Worm (Caenorhabditis elegans) whole organism, young adult: Measurements from ENCODE around the gene K01A12.4.

ENCODE experiments used
- C06A6.2 ChIP-seq: fragments of 200-800 bp; sonication (Bioruptor generic); conservative IDR thresholded peaks from 2 replicates; pipeline ENCODE4 v1.3.6; 2022; ENCODE audit warnings: missing genetic modification characterization, missing compliant biosample characterization
- D2030.7 ChIP-seq: fragments of 200-800 bp; sonication (Bioruptor generic); IDR thresholded peaks from 2 replicates; pipeline ENCODE4 v1.3.6; 2022; ENCODE audit warnings: missing genetic modification reagents, missing genetic modification characterization, missing compliant biosample characterization
- F39B2.1 ChIP-seq: fragments of 200-800 bp; sonication (Bioruptor generic); IDR thresholded peaks from 2 replicates; pipeline ENCODE4 v1.3.6; 2022; ENCODE audit warnings: missing genetic modification reagents, missing genetic modification characterization, missing compliant biosample characterization
- F57A8.1 ChIP-seq: fragments of 200-800 bp; sonication (Bioruptor generic); optimal IDR thresholded peaks from 2 replicates; lab custom pipeline; 2018; ENCODE audit warnings: mild to moderate bottlenecking, missing genetic modification characterization, moderate library complexity, missing compliant biosample characterization
- T07F8.4 ChIP-seq: sonication (generic microtip); optimal IDR thresholded peaks from 2 replicates; lab custom pipeline; 2016; ENCODE audit warnings: mild to moderate bottlenecking, missing genetic modification characterization, moderate library complexity, missing compliant biosample characterization
- T26A5.8 ChIP-seq: sonication (generic microtip); optimal IDR thresholded peaks from 2 replicates; lab custom pipeline; 2016; ENCODE audit warnings: missing genetic modification characterization, missing compliant biosample characterization
- Y53F4B.3 ChIP-seq: fragments of 200-800 bp; sonication (Bioruptor generic); IDR thresholded peaks from 2 replicates; pipeline ENCODE4 v1.3.6; 2022; ENCODE audit warnings: missing genetic modification reagents, missing genetic modification characterization, missing compliant biosample characterization
- aptf-2 ChIP-seq: fragments of 200-800 bp; sonication (Bioruptor generic); conservative IDR thresholded peaks from 2 replicates; pipeline ENCODE4 v1.3.6; 2022; ENCODE audit warnings: missing genetic modification reagents, missing genetic modification characterization, missing compliant biosample characterization
- atf-7 ChIP-seq: sonication (generic microtip); optimal IDR thresholded peaks from 2 replicates; lab custom pipeline; 2017; ENCODE audit warnings: mild to moderate bottlenecking, missing genetic modification characterization, missing compliant biosample characterization
- bed-2 ChIP-seq: fragments of 200-800 bp; sonication (Bioruptor generic); IDR thresholded peaks from 2 replicates; pipeline ENCODE4 v1.3.6; 2022; ENCODE audit warnings: missing genetic modification reagents, missing genetic modification characterization, missing compliant biosample characterization
- ceh-27 ChIP-seq: fragments of 200-800 bp; sonication (Bioruptor generic); optimal IDR thresholded peaks from 2 replicates; lab custom pipeline; 2018; ENCODE audit warnings: mild to moderate bottlenecking, missing genetic modification characterization, moderate library complexity, missing compliant biosample characterization
- dox-1 ChIP-seq: fragments of 200-800 bp; sonication (Bioruptor generic); IDR thresholded peaks from 2 replicates; pipeline ENCODE4 v1.3.6; 2022; ENCODE audit warnings: missing genetic modification reagents, missing genetic modification characterization, missing compliant biosample characterization
- ets-4 ChIP-seq: fragments of 200-800 bp; sonication (Bioruptor generic); optimal IDR thresholded peaks from 2 replicates; lab custom pipeline; 2018; ENCODE audit warnings: mild to moderate bottlenecking, missing genetic modification characterization, missing compliant biosample characterization
- him-1 ChIP-seq: sonication (generic microtip); optimal IDR thresholded peaks from 2 replicates; lab custom pipeline; 2016; ENCODE audit warnings: missing genotype, missing genetic modification reagents, missing genetic modification characterization, missing compliant biosample characterization
- hmg-1.2 ChIP-seq: fragments of 200-800 bp; sonication (Bioruptor generic); IDR thresholded peaks from 2 replicates; pipeline ENCODE4 v1.3.6; 2022; ENCODE audit warnings: missing genetic modification reagents, missing genetic modification characterization, missing compliant biosample characterization
- hrde-1 ChIP-seq: sonication (generic microtip); optimal IDR thresholded peaks from 2 replicates; lab custom pipeline; 2016; ENCODE audit warnings: missing genetic modification characterization, mild to moderate bottlenecking, missing compliant biosample characterization, moderate library complexity, missing genotype, missing genetic modification reagents, borderline replicate concordance
- let-607 ChIP-seq, 2 experiments: fragments of 200-800 bp in 1 of 2; sonication (Bioruptor generic) in 1 of 2; sonication (generic microtip) in 1 of 2; optimal IDR thresholded peaks; 2 replicates each; lab custom pipeline; 2016 to 2018; ENCODE audit warnings: mild to moderate bottlenecking in 2 of 2, missing compliant biosample characterization in 2 of 2, missing genetic modification characterization in 2 of 2, moderate library complexity in 2 of 2, missing genotype in 1 of 2
- lir-1 ChIP-seq: fragments of 200-800 bp; sonication (Bioruptor generic); conservative IDR thresholded peaks from 2 replicates; pipeline ENCODE4 v1.3.6; 2022; ENCODE audit warnings: missing genetic modification reagents, missing genetic modification characterization, missing compliant biosample characterization
- lsy-27 ChIP-seq: sonication (generic microtip); optimal IDR thresholded peaks from 2 replicates; lab custom pipeline; 2017; ENCODE audit warnings: missing genetic modification characterization, mild to moderate bottlenecking, missing compliant biosample characterization, antibody characterized with exemption, missing genotype, borderline replicate concordance; ENCODE audit not compliant: insufficient read depth
- madf-3 ChIP-seq: fragments of 200-800 bp; sonication (Bioruptor generic); IDR thresholded peaks from 2 replicates; pipeline ENCODE4 v1.3.6; 2022; ENCODE audit warnings: missing genetic modification reagents, missing genetic modification characterization, missing compliant biosample characterization
- madf-8 ChIP-seq: fragments of 200-800 bp; sonication (Bioruptor generic); conservative IDR thresholded peaks from 2 replicates; pipeline ENCODE4 v1.3.6; 2022; ENCODE audit warnings: missing genetic modification reagents, missing genetic modification characterization, missing compliant biosample characterization
- nfya-1 ChIP-seq: sonication (generic microtip); optimal IDR thresholded peaks from 2 replicates; lab custom pipeline; 2017; ENCODE audit warnings: antibody characterized with exemption, missing compliant biosample characterization, missing genetic modification characterization, borderline replicate concordance; ENCODE audit not compliant: insufficient read depth
- nhr-120 ChIP-seq: fragments of 200-800 bp; sonication (Bioruptor generic); IDR thresholded peaks from 2 replicates; pipeline ENCODE4 v1.3.6; 2022; ENCODE audit warnings: missing genetic modification characterization, missing compliant biosample characterization
- nhr-80 ChIP-seq: sonication (generic microtip); optimal IDR thresholded peaks from 2 replicates; lab custom pipeline; 2016; ENCODE audit warnings: missing genetic modification characterization, missing compliant biosample characterization
- rpc-1 ChIP-seq, 2 experiments: fragments of 150-350 bp in 1 of 2; sonication (generic microtip) in 1 of 2; optimal IDR thresholded peaks; 2 replicates each; lab custom pipeline; 2014 to 2018; ENCODE audit warnings: missing biosample characterization in 1 of 2, missing genetic modification characterization in 1 of 2, missing genetic modification reagents in 1 of 2, missing genotype in 1 of 2
- sdz-38 ChIP-seq: sonication (generic microtip); optimal IDR thresholded peaks from 2 replicates; lab custom pipeline; 2016; ENCODE audit warnings: missing genotype, missing genetic modification characterization, missing compliant biosample characterization
- snpc-1.3 ChIP-seq: sonication (generic microtip); optimal IDR thresholded peaks from 2 replicates; lab custom pipeline; 2017; ENCODE audit warnings: missing genetic modification characterization, mild to moderate bottlenecking, missing compliant biosample characterization, antibody characterized with exemption, moderate library complexity, missing genotype, missing genetic modification reagents; ENCODE audit not compliant: insufficient read depth
- zfh-2 ChIP-seq: fragments of 200-800 bp; sonication (Bioruptor generic); conservative IDR thresholded peaks from 2 replicates; pipeline ENCODE4 v1.3.6; 2022; ENCODE audit warnings: missing genetic modification reagents, missing genetic modification characterization, missing compliant biosample characterization
- ztf-18 ChIP-seq: sonication (generic microtip); optimal IDR thresholded peaks from 2 replicates; lab custom pipeline; 2016; ENCODE audit warnings: missing genotype, mild to moderate bottlenecking, missing genetic modification characterization, missing compliant biosample characterization
- ztf-25 ChIP-seq: fragments of 200-800 bp; sonication (Bioruptor generic); IDR thresholded peaks from 2 replicates; pipeline ENCODE4 v1.3.6; 2022; ENCODE audit warnings: missing genetic modification reagents, missing genetic modification characterization, missing compliant biosample characterization
- ztf-26 ChIP-seq: sonication (generic microtip); optimal IDR thresholded peaks from 2 replicates; lab custom pipeline; 2017; ENCODE audit warnings: missing genetic modification characterization, missing compliant biosample characterization

Gene K01A12.4

ce11 chrX:8567166-8567565 is 43.5 kb upstream of the K01A12.4 start (continued):
- TF ChIP-seq let-607 (tag; optimal IDR thresholded peaks at IDR 0.05; lab: Kevin White, UChicago) (peak; percentile 45 to 55), ets-4 (GFP tag; lab: Kevin White, UChicago) (peak; percentile 99)

DNA sequence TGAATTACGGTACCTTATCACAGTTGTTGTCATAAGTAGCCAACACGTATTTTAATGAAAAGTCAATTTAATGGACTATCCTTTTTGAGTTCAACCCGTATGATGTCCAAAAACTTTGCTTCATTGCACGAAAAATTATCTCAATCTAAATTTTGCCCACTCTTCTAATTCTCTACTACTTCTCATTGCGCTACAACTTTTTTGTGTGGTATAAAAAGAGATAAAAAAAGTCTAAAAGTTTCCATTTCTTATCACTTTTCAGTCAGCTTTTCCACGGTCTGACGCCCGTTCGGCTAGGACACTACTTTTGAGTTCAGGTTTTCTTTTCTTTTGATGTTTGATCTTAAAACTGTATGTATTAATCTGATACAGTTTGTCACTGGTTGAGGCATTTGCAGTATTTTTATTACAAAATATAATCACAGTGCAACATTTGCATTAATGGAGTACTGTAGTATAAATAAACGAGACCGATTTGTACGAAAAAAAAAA is 42.8 kb upstream of the K01A12.4 start:
- TF ChIP-seq hmg-1.2 (GFP tag; lab: Robert Waterston, UW) (no peak), ztf-18 (tag; lab: Kevin White, UChicago) (no peak), nhr-120 (no peak), F57A8.1 (GFP tag; lab: Kevin White, UChicago) (no peak), snpc-1.3 (tag; lab: Kevin White, UChicago) (no peak), madf-3 (GFP tag; lab: Robert Waterston, UW) (no peak), hrde-1 (tag; lab: Kevin White, UChicago) (no peak), T26A5.8 (no peak), nhr-80 (tag; lab: Kevin White, UChicago) (no peak), sdz-38 (tag; lab: Kevin White, UChicago) (no peak), nfya-1 (no peak), Y53F4B.3 (no peak), bed-2 (GFP tag; lab: Robert Waterston, UW) (no peak), ztf-25 (no peak), lir-1 (no peak), F39B2.1 (GFP tag; lab: Robert Waterston, UW) (no peak), aptf-2 (GFP tag; lab: Robert Waterston, UW) (no peak)

- TF ChIP-seq C06A6.2, result no peak
- peak; percentile 73 for TF ChIP-seq dox-1 (GFP tag; lab: Robert Waterston, UW)
- no peak for TF ChIP-seq lsy-27 (tag; lab: Kevin White, UChicago)
- peak; percentile 4 for TF ChIP-seq atf-7
- TF ChIP-seq let-607 (tag; optimal IDR thresholded peaks at IDR 0.05; lab: Kevin White, UChicago), result peak in 1 of 2 experiments; percentile 23
- TF ChIP-seq ets-4 (GFP tag; lab: Kevin White, UChicago), result peak; percentile 78
- peak; percentile 90 for TF ChIP-seq nhr-80 (tag; lab: Kevin White, UChicago)
- TF ChIP-seq, all 124 proteins: peak for 5
These were observed 42.2 kb upstream of the K01A12.4 start for ce11 chrX:8568423-8568903.

DNA sequence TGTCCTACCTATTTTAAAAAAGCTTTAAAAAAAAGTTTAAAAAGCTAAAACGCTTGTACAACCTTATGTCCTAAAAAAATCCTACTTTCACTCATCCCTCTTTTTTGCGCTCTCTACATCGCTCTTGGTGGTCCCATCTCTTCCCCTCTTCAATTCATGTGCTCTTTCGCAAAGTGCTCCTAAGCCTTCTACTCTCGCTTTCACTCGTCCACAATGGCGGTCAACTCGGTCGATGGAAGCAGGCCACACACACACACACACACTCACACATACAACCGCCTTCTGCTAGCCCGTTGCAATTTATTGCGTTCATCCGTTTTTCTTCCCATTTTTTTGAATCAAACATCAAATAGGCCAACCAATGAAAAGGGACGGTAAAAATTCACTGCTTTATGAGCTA is 41.5 kb upstream of the K01A12.4 start:
- TF ChIP-seq him-1 (tag; lab: Kevin White, UChicago), result no peak
- 0 out of 2 replicates have a peak, but pooled peaks have one; percentile 15 for TF ChIP-seq zfh-2
- TF ChIP-seq ceh-27 (GFP tag; lab: Kevin White, UChicago), result peak; percentile 26

DNA sequence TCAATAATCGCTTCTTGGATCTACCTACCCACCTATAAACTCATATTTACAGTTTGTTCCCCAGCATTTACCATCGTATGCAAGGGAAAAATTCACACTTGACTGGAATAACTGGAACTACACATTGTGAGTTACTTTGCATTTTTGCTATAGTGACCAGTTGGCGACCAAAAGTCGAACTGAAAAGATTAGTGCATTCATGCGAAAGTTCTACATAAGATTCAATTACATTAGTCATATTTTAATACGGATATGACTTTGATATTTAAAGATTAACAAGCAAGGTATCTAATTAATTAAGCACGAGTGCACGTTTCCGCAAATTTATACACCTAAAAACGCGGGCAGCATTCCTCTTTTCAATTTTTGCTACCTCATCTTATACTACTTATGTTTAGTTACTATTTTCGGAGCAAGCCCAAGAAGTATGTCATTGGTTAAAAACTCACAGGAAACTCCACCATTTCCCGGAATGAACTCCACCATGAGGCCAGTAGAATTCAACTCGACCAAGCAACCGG is 39.6 kb upstream of the K01A12.4 start, which contains the start of gene jmjd-3.1:
Gene jmjd-3.1 (plus strand): TSS at position 51 of the 521 bp plus-strand sequence.
- TF ChIP-seq madf-8 (GFP tag; lab: Robert Waterston, UW) (no peak), D2030.7 (GFP tag; lab: Robert Waterston, UW) (no peak), ztf-25 (no peak), nhr-120 (no peak), rpc-1 (optimal IDR thresholded peaks at IDR 0.05; lab: Kevin White, UChicago) (no peak), rpc-1 (tag; optimal IDR thresholded peaks at IDR 0.05; lab: Kevin White, UChicago) (no peak), T07F8.4 (tag; lab: Kevin White, UChicago) (no peak), ztf-26 (tag; lab: Kevin White, UChicago) (no peak)
